Worm (Caenorhabditis elegans): ENCODE results near the gene snpc-3.1.
"Not testable (repeated sequence)": the region's sequence is repeated elsewhere in the genome, so short reads cannot be mapped to it uniquely, and the experiment has no call there.

snpc-3.1 gene

ce11 chrIV:5469739-5470138 is 16.3 kb downstream of the snpc-3.1 start, which contains the start of gene rme-2:
Gene rme-2, plus strand, starts transcription at chrIV:5470026.
- no peak for TF ChIP-seq sptf-1 (tag; optimal IDR thresholded peaks at IDR 0.05)

- not testable (repeated sequence) for TF ChIP-seq lin-13 (GFP tag; optimal IDR thresholded peaks at IDR 0.05); fkh-10 (GFP tag; optimal IDR thresholded peaks at IDR 0.05); tbx-2 (tag; optimal IDR thresholded peaks at IDR 0.05)
Observed at ce11 chrIV:5464403-5464802, 21.7 kb downstream of the snpc-3.1 start, which contains the start of gene Y52D5A.2. Gene Y52D5A.2, minus strand, starts transcription at chrIV:5464503.

- no peak for TF ChIP-seq mab-9 (GFP tag; IDR thresholded peaks at IDR 0.05)
- no peak for TF ChIP-seq nhr-11 (tag; optimal IDR thresholded peaks at IDR 0.05)
- TF ChIP-seq egl-27 (tag; optimal IDR thresholded peaks at IDR 0.05), result no peak
- TF ChIP-seq nhr-237 (tag; optimal IDR thresholded peaks at IDR 0.05), result no peak
- TF ChIP-seq alr-1 (tag; optimal IDR thresholded peaks at IDR 0.05; ENCODE audit: borderline replicate concordance), result no peak
- TF ChIP-seq unc-98 (GFP tag; IDR thresholded peaks at IDR 0.05), result no peak
Observed at ce11 chrIV:5462820-5463219, 23.2 kb downstream of the snpc-3.1 start.

ce11 chrIV:5455999-5456398 is 30.1 kb downstream of the snpc-3.1 start, which contains the start of gene Y4C6A.3:
Gene Y4C6A.3, minus strand, starts transcription at chrIV:5456099.
- not testable (repeated sequence) for TF ChIP-seq nhr-76, egl-13, zag-1 (tag; optimal IDR thresholded peaks at IDR 0.05)

- no peak for TF ChIP-seq sup-37 (GFP tag; optimal IDR thresholded peaks at IDR 0.05)
- no peak for TF ChIP-seq dsc-1 (tag; optimal IDR thresholded peaks at IDR 0.05)
- TF ChIP-seq aly-2 (tag; optimal IDR thresholded peaks at IDR 0.05), result no peak
- no peak for TF ChIP-seq ama-1 (optimal IDR thresholded peaks at IDR 0.05)
- no peak for TF ChIP-seq lin-39 (tag; optimal IDR thresholded peaks at IDR 0.05)
- no peak for TF ChIP-seq xbp-1 (tag; optimal IDR thresholded peaks at IDR 0.05)
- TF ChIP-seq skn-1 (tag; optimal IDR thresholded peaks at IDR 0.05), result no peak
- TF ChIP-seq irx-1 (tag; optimal IDR thresholded peaks at IDR 0.05), result no peak
Observed at ce11 chrIV:5452667-5453066, 33.4 kb downstream of the snpc-3.1 start, which contains the start of gene Y4C6A.4. Gene Y4C6A.4, plus strand, starts transcription at chrIV:5452967.

ce11 chrIV:5438705-5439104 is 47.4 kb downstream of the snpc-3.1 start, which contains the start of gene mgl-3:
Gene mgl-3, plus strand, starts transcription at chrIV:5439005.
- no peak for TF ChIP-seq rnt-1 (tag; optimal IDR thresholded peaks at IDR 0.05)
- TF ChIP-seq hpl-2 (GFP tag; optimal IDR thresholded peaks at IDR 0.05), result no peak
- TF ChIP-seq tlp-1 (tag; optimal IDR thresholded peaks at IDR 0.05), result no peak
- no peak for TF ChIP-seq ceh-8 (GFP tag; optimal IDR thresholded peaks at IDR 0.05)
- no peak for TF ChIP-seq nhr-90 (tag; optimal IDR thresholded peaks at IDR 0.05; ENCODE audit: poor library complexity)
- TF ChIP-seq alr-1 (tag; optimal IDR thresholded peaks at IDR 0.05; ENCODE audit: borderline replicate concordance), result no peak
